Worm (Caenorhabditis elegans) whole organism, early embryonic: Measurements from ENCODE around the gene myrf-2.

ENCODE experiments used
- B0310.2 ChIP-seq: sonication (generic microtip); optimal IDR thresholded peaks from 2 replicates; lab custom pipeline; 2016; ENCODE audit warnings: mild to moderate bottlenecking, missing genetic modification characterization, missing compliant biosample characterization
- F13C5.2 ChIP-seq: sonication (generic microtip); optimal IDR thresholded peaks from 2 replicates; lab custom pipeline; 2017; ENCODE audit warnings: mild to moderate bottlenecking, missing genetic modification characterization, inconsistent platforms, missing compliant biosample characterization
- aly-1 ChIP-seq: sonication (generic microtip); optimal IDR thresholded peaks from 2 replicates; lab custom pipeline; 2016; ENCODE audit warnings: missing genetic modification characterization, missing compliant biosample characterization
- ama-1 ChIP-seq: fragments of 150-350 bp; optimal IDR thresholded peaks from 2 replicates; lab custom pipeline; 2014
- ceh-13 ChIP-seq: fragments of 200-800 bp; sonication (Bioruptor generic); optimal IDR thresholded peaks from 2 replicates; lab custom pipeline; 2018; ENCODE audit warnings: mild to moderate bottlenecking, missing genetic modification characterization, missing compliant biosample characterization
- ceh-36 ChIP-seq: sonication (generic microtip); optimal IDR thresholded peaks from 2 replicates; lab custom pipeline; 2016; ENCODE audit warnings: missing genetic modification characterization, inconsistent platforms, missing compliant biosample characterization
- ets-7 ChIP-seq: sonication (generic microtip); optimal IDR thresholded peaks from 2 replicates; lab custom pipeline; 2016; ENCODE audit warnings: missing genotype, missing genetic modification characterization, missing compliant biosample characterization
- flt-1 ChIP-seq: fragments of 200-800 bp; sonication (Bioruptor generic); IDR thresholded peaks from 2 replicates; pipeline ENCODE4 v1.3.6; 2022; ENCODE audit warnings: missing genetic modification characterization, missing compliant biosample characterization
- hmbx-1 ChIP-seq: sonication (generic microtip); optimal IDR thresholded peaks from 2 replicates; lab custom pipeline; 2016; ENCODE audit warnings: mild to moderate bottlenecking, missing genetic modification characterization, missing compliant biosample characterization
- hmg-4 ChIP-seq: fragments of 200-800 bp; sonication (Bioruptor generic); optimal IDR thresholded peaks from 2 replicates; lab custom pipeline; 2018; ENCODE audit warnings: mild to moderate bottlenecking, missing genetic modification characterization, missing compliant biosample characterization
- hnd-1 ChIP-seq: sonication (generic microtip); optimal IDR thresholded peaks from 2 replicates; lab custom pipeline; 2016; ENCODE audit warnings: missing genetic modification characterization, missing compliant biosample characterization
- pes-1 ChIP-seq: fragments of 200-800 bp; sonication (Bioruptor generic); IDR thresholded peaks from 2 replicates; pipeline ENCODE4 v1.3.6; 2022; ENCODE audit warnings: missing genetic modification reagents, missing genetic modification characterization, missing compliant biosample characterization
- scrt-1 ChIP-seq: fragments of 200-800 bp; sonication (Bioruptor generic); IDR thresholded peaks from 2 replicates; pipeline ENCODE4 v1.3.6; 2022; ENCODE audit warnings: missing genetic modification characterization, missing compliant biosample characterization
- sea-1 ChIP-seq: fragments of 200-800 bp; sonication (Bioruptor generic); conservative IDR thresholded peaks from 2 replicates; pipeline ENCODE4 v1.3.6; 2022; ENCODE audit warnings: missing genetic modification characterization, missing compliant biosample characterization
- tbx-11 ChIP-seq: fragments of 200-800 bp; sonication (Bioruptor generic); IDR thresholded peaks from 2 replicates; pipeline ENCODE4 v1.3.6; 2022; ENCODE audit warnings: missing genetic modification characterization, missing compliant biosample characterization
- tbx-37 ChIP-seq: fragments of 200-800 bp; sonication (Bioruptor generic); conservative IDR thresholded peaks from 2 replicates; pipeline ENCODE4 v1.3.6; 2022; ENCODE audit warnings: missing genetic modification reagents, missing genetic modification characterization, missing compliant biosample characterization
- tra-4 ChIP-seq: sonication (generic microtip); optimal IDR thresholded peaks from 2 replicates; lab custom pipeline; 2017; ENCODE audit warnings: missing genetic modification characterization, missing compliant biosample characterization

Gene myrf-2

DNA sequence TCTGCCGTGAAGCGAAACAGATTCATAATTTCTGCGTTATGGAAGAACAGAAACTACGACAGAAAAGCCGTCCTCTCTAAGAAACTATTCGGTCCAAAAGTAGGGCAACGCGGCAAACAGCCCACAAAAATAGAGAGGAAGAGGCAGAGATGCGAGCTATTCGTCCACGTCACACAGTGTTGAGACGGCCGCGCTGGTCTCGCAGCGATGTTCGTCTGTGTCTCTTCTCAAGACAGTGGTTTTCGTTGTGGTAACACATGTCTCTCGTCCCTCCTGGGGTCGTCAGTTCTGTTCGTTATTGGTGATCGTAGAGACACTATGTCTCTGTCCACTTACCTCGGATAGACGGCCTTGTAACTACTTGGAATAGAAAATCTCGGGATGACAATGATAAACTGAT lies 35.5 kb downstream of the myrf-2 start, which contains the start of gene erd-2.1:
TSS of gene erd-2.1 (minus strand) at position 114 of the 400 bp plus-strand sequence.
- no peak for TF ChIP-seq tra-4
- no peak for TF ChIP-seq ceh-36
- TF ChIP-seq hmg-4 (GFP tag; lab: Kevin White, UChicago): peak; percentile 59
- no peak for TF ChIP-seq aly-1 (tag; lab: Kevin White, UChicago)
- no peak for TF ChIP-seq scrt-1
- TF ChIP-seq ama-1 (lab: Kevin White, UChicago): no peak
- TF ChIP-seq ets-7 (tag; lab: Kevin White, UChicago): no peak
- TF ChIP-seq F13C5.2 (tag; lab: Kevin White, UChicago): no peak

DNA sequence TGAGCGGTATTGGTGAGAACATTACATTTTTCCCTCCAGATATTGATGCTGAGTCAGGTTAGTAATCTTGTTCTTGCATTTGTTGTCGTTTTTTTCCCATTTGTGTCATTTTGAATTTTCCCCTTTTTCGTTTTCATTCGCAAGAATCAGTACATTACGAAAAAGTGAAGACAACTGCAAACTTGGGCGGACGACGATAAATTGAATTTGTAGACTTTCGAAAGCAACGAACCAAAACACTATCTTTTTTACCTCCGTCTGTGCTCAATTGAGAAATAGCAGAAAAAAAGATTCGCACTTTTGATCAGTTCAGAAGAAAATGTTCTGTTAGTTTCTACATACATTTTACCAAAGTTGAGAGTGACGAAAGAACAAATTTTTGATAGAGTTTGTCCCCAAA lies 39.0 kb downstream of the myrf-2 start:
- TF ChIP-seq sea-1: no peak
- TF ChIP-seq ceh-13 (GFP tag; lab: Kevin White, UChicago): no peak
- no peak for TF ChIP-seq scrt-1
- TF ChIP-seq ceh-36: no peak
- no peak for TF ChIP-seq tbx-11 (GFP tag; lab: Robert Waterston, UW)
- TF ChIP-seq hmbx-1 (tag; lab: Kevin White, UChicago): no peak

DNA sequence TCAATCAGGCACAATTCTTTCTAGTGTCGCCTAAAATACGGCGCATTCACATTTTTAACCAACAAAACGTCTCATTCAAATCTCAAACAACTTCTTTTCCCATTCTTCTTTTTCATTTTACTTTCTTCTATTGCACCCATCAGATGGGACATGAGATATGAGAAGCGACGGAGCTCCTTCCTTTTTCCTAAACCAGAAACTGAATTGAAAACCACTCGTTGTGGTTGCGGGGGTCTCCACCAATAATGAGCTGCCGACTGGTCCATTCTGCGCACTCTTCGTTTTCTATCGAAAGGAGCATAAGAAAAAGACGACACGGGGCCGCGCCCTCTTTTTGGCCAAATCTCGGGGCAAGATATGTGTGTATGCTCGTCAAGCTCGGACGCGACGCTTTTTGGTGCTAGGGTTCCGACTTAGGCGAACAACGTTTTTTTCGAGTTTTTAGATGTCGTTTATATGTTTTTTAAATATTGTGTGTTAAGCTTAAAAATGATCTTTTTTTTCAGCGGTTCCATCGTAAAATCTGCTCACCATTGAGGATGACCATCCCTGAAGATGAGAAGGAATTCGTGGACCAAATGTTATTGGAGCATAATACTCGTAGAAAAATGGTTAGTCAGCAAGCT lies 39.7 kb downstream of the myrf-2 start, which contains the start of gene F09B9.5:
TSS of gene F09B9.5 (plus strand) at position 501 of the 626 bp plus-strand sequence.
- 0 out of 2 replicates have a peak, but pooled peaks have one; percentile 44 for TF ChIP-seq pes-1
- TF ChIP-seq scrt-1: no peak

DNA sequence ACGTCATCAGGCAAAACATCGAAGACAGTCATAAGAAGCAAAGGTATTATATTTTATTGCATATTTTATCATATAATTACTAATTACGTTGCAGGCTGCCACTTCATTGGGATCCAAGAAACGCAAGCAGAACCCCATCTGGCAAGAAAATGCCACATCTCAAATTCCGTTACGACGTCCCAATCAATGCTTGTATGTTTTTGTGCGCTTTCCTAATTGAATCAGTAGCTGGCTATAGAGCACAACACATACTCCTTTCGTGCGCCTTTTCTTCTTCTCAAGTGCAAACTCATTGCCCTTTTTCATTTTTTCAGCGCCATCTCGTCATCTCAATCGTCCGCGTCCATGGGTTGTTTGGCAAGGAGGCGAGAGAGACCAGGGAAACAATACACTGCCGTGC lies 43.3 kb downstream of the myrf-2 start:
- TF ChIP-seq ceh-13 (GFP tag; lab: Kevin White, UChicago) (no peak), ets-7 (tag; lab: Kevin White, UChicago) (no peak), hnd-1 (no peak), scrt-1 (no peak), tra-4 (no peak), hmg-4 (GFP tag; lab: Kevin White, UChicago) (no peak), aly-1 (tag; lab: Kevin White, UChicago) (no peak), tbx-37 (no peak), ama-1 (lab: Kevin White, UChicago) (no peak), sea-1 (no peak), ceh-36 (no peak), F13C5.2 (tag; lab: Kevin White, UChicago) (no peak), tbx-11 (GFP tag; lab: Robert Waterston, UW) (no peak), B0310.2 (tag; lab: Kevin White, UChicago) (no peak), flt-1 (GFP tag; lab: Robert Waterston, UW) (no peak), pes-1 (no peak)

DNA sequence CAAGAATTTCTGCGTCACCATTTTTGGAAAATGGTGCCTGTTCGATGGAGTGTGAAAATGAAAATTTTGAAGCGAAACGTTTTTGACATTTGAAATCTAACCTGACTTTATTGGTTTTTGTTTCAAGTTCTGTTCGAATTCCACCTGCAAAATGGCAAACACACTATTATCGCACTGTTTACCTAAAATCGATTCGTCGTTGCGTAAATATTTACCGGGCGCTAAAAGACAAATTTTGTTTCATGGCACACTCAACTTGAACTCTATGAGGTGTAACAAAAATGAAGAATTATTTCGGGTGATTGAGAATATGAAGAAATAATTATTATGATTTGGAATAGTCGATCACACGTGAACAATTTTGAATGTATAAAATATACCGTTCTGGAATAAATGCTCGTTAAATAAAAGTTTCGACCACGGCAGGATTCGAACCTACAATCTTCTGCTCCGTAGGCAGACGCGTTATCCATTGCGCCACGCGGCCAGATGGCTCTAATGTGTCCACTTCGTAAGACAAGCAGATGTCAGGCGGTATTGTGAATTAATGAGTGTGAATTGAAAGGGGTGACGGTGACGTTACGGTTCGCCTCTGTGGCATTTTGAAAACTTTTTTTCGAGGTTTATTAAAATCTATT lies 45.8 kb downstream of the myrf-2 start:
- TF ChIP-seq ceh-36 (peak; percentile 34), hmg-4 (GFP tag; lab: Kevin White, UChicago) (peak; percentile 41), flt-1 (GFP tag; lab: Robert Waterston, UW) (peak; percentile 70), ets-7 (tag; lab: Kevin White, UChicago) (no peak), hnd-1 (peak; percentile 7), ama-1 (lab: Kevin White, UChicago) (no peak), B0310.2 (tag; lab: Kevin White, UChicago) (no peak), aly-1 (tag; lab: Kevin White, UChicago) (no peak), F13C5.2 (tag; lab: Kevin White, UChicago) (no peak), scrt-1 (peak; percentile 33; the same call in 1 of the 2 replicates), hmbx-1 (tag; lab: Kevin White, UChicago) (no peak), ceh-13 (GFP tag; lab: Kevin White, UChicago) (no peak), tbx-37 (no peak), tbx-11 (GFP tag; lab: Robert Waterston, UW) (peak; percentile 43; the same call in 1 of the 2 replicates), pes-1 (peak; percentile 78), tra-4 (no peak), sea-1 (peak; percentile 61; the same call in 1 of the 2 replicates)

DNA sequence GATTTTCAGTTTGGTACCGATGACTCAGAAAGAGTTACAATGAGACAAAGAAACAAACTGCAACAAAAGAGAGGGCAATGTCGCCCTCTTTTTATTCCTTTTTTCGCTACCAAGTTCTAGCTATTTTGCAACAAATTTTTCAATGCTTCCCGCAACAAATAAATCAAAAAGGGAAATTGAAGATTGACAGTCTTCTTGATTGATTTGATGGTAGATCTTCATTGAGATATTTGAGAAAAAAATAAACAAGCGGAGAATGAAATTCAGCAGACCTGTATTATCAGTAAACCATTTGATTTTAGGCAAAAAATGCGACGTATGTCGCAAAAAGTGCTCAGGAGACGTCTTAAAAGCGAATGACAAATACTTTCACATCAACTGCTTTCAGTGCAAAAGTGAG lies 46.9 kb downstream of the myrf-2 start:
- TF ChIP-seq B0310.2 (tag; lab: Kevin White, UChicago) (no peak), flt-1 (GFP tag; lab: Robert Waterston, UW) (no peak), hnd-1 (no peak), F13C5.2 (tag; lab: Kevin White, UChicago) (no peak), aly-1 (tag; lab: Kevin White, UChicago) (no peak)

DNA sequence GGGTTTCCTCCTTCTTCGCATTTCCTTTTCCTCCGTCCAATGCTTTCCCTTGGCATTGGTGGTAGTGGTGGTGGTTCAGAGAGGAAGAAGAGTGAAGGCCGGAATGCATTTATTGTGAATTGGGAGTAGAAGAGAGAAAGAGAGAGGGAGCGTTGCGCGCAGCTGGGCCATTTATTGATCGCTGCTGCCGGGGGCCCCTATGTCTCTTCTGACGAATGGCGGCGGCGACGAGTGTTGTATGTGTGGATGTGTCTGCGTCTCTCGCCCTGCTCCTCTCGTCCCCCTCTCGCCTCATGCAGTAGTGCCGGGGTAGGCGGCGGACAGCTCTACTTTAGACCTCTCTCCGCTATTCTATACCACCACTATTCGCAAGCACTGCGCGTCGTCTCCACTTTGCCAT lies 47.6 kb downstream of the myrf-2 start, which contains the start of gene unc-115:
TSS of gene unc-115 (plus strand) at position 301 of the 400 bp plus-strand sequence.
- TF ChIP-seq ceh-13 (GFP tag; lab: Kevin White, UChicago): no peak
- TF ChIP-seq ama-1 (lab: Kevin White, UChicago): no peak
- no peak for TF ChIP-seq tbx-11 (GFP tag; lab: Robert Waterston, UW)
- TF ChIP-seq ceh-36: no peak
- peak; percentile 93 for TF ChIP-seq hmg-4 (GFP tag; lab: Kevin White, UChicago)
- TF ChIP-seq tbx-37: no peak
- TF ChIP-seq hmbx-1 (tag; lab: Kevin White, UChicago): no peak
- TF ChIP-seq pes-1: no peak
- TF ChIP-seq B0310.2 (tag; lab: Kevin White, UChicago): peak; percentile 6
- peak; percentile 82 for TF ChIP-seq F13C5.2 (tag; lab: Kevin White, UChicago)
- 0 out of 2 replicates have a peak, but pooled peaks have one; percentile 33 for TF ChIP-seq scrt-1
- TF ChIP-seq aly-1 (tag; lab: Kevin White, UChicago): peak; percentile 75
- 0 out of 2 replicates have a peak, but pooled peaks have one; percentile 26 for TF ChIP-seq sea-1
- TF ChIP-seq ets-7 (tag; lab: Kevin White, UChicago): no peak
- TF ChIP-seq flt-1 (GFP tag; lab: Robert Waterston, UW): no peak
- TF ChIP-seq hnd-1: no peak
- TF ChIP-seq tra-4: no peak
